Worm (Caenorhabditis elegans) whole organism, L4 larva: ENCODE data around the gene Y94H6A.10.

Experiments used
- F37D6.2 ChIP-seq: sonication (generic microtip); optimal IDR thresholded peaks from 2 replicates; lab custom pipeline; 2016; ENCODE audit warnings: mild to moderate bottlenecking, missing genetic modification characterization, missing compliant biosample characterization
- F49E8.2 ChIP-seq: sonication (generic microtip); optimal IDR thresholded peaks from 2 replicates; lab custom pipeline; 2016; ENCODE audit warnings: missing compliant biosample characterization, mild to moderate bottlenecking, missing genetic modification characterization, borderline replicate concordance
- R02D3.7 ChIP-seq: fragments of 150-350 bp; sonication (generic microtip); optimal IDR thresholded peaks from 3 replicates; lab custom pipeline; 2014; ENCODE audit warnings: missing biosample characterization, missing genetic modification characterization
- Y105C5A.15 ChIP-seq: fragments of 200-800 bp; sonication (Bioruptor generic); IDR thresholded peaks from 2 replicates; pipeline ENCODE4 v1.3.6; 2022; ENCODE audit warnings: missing genetic modification characterization, missing compliant biosample characterization
- Y5F2A.4 ChIP-seq: fragments of 200-800 bp; sonication (Bioruptor generic); optimal IDR thresholded peaks from 2 replicates; lab custom pipeline; 2018; ENCODE audit warnings: mild to moderate bottlenecking, missing genetic modification characterization, missing compliant biosample characterization
- Y75B8A.6 ChIP-seq: fragments of 200-800 bp; sonication (Bioruptor generic); IDR thresholded peaks from 2 replicates; pipeline ENCODE4 v1.3.6; 2022; ENCODE audit warnings: missing genetic modification reagents, missing genetic modification characterization, missing compliant biosample characterization
- ZK337.2 ChIP-seq: fragments of 200-800 bp; sonication (Bioruptor generic); IDR thresholded peaks from 2 replicates; pipeline ENCODE4 v1.3.6; 2022; ENCODE audit warnings: missing genetic modification reagents, missing genetic modification characterization, missing compliant biosample characterization
- aha-1 ChIP-seq: fragments of 150-350 bp; peaks from one replicate; lab custom pipeline; 2014; ENCODE audit warnings: missing biosample characterization, missing genetic modification characterization
- attf-4 ChIP-seq: sonication (generic microtip); optimal IDR thresholded peaks from 3 replicates; lab custom pipeline; 2017; ENCODE audit warnings: missing biosample characterization, missing genetic modification characterization
- ceh-28 ChIP-seq: fragments of 150-350 bp; optimal IDR thresholded peaks from 2 replicates; lab custom pipeline; 2014; ENCODE audit warnings: missing biosample characterization, missing genetic modification reagents, missing genetic modification characterization
- ceh-62 ChIP-seq: sonication (generic microtip); optimal IDR thresholded peaks from 2 replicates; lab custom pipeline; 2017; ENCODE audit warnings: missing biosample characterization, missing genetic modification characterization
- ces-1 ChIP-seq: fragments of 150-350 bp; sonication (generic microtip); optimal IDR thresholded peaks from 4 replicates; lab custom pipeline; 2014; ENCODE audit warnings: missing biosample characterization, missing genetic modification reagents, missing genetic modification characterization
- cey-2 ChIP-seq: sonication (generic microtip); optimal IDR thresholded peaks from 3 replicates; lab custom pipeline; 2017; ENCODE audit warnings: missing genetic modification characterization, mild to moderate bottlenecking, missing compliant biosample characterization, antibody characterized with exemption, borderline replicate concordance; ENCODE audit not compliant: insufficient read depth
- ctbp-1 ChIP-seq: fragments of 200-800 bp; sonication (Bioruptor generic); IDR thresholded peaks from 2 replicates; pipeline ENCODE4 v1.3.6; 2022; ENCODE audit warnings: missing genetic modification reagents, missing genetic modification characterization, missing compliant biosample characterization
- daf-12 ChIP-seq: fragments of 150-350 bp; optimal IDR thresholded peaks from 2 replicates; lab custom pipeline; 2014; ENCODE audit warnings: missing biosample characterization, missing genetic modification reagents, missing genetic modification characterization
- daf-8 ChIP-seq: fragments of 200-800 bp; sonication (Bioruptor generic); IDR thresholded peaks from 2 replicates; pipeline ENCODE4 v1.3.6; 2022; ENCODE audit warnings: missing genetic modification characterization, missing compliant biosample characterization
- dmd-6 ChIP-seq: fragments of 200-800 bp; sonication (Bioruptor generic); IDR thresholded peaks from 2 replicates; pipeline ENCODE4 v1.3.6; 2022; ENCODE audit warnings: missing genetic modification reagents, missing genetic modification characterization, missing compliant biosample characterization
- dmd-9 ChIP-seq: fragments of 200-800 bp; sonication (Bioruptor generic); IDR thresholded peaks from 2 replicates; pipeline ENCODE4 v1.3.6; 2022; ENCODE audit warnings: missing genetic modification reagents, missing genetic modification characterization, missing compliant biosample characterization
- dpl-1 ChIP-seq: fragments of 150-350 bp; optimal IDR thresholded peaks from 2 replicates; lab custom pipeline; 2014; ENCODE audit warnings: missing biosample characterization, missing genetic modification reagents, missing genetic modification characterization
- egl-27 ChIP-seq: sonication (generic microtip); optimal IDR thresholded peaks from 3 replicates; lab custom pipeline; 2017; ENCODE audit warnings: missing biosample characterization, missing genetic modification reagents, missing genetic modification characterization
- egl-43 ChIP-seq: fragments of 200-800 bp; sonication (Bioruptor generic); IDR thresholded peaks from 2 replicates; pipeline ENCODE4 v1.3.6; 2022; ENCODE audit warnings: missing genetic modification reagents, missing genetic modification characterization, missing compliant biosample characterization
- jun-1 ChIP-seq: fragments of 150-350 bp; optimal IDR thresholded peaks from 2 replicates; lab custom pipeline; 2014; ENCODE audit warnings: missing biosample characterization, missing genetic modification reagents, missing genetic modification characterization
- lin-13 ChIP-seq: fragments of 150-350 bp; optimal IDR thresholded peaks from 2 replicates; lab custom pipeline; 2014; ENCODE audit warnings: missing biosample characterization, missing genetic modification reagents, missing genetic modification characterization
- lin-29 ChIP-seq: fragments of 200-800 bp; sonication (Bioruptor generic); IDR thresholded peaks from 2 replicates; pipeline ENCODE4 v1.3.6; 2022; ENCODE audit warnings: missing genetic modification reagents, missing genetic modification characterization, missing compliant biosample characterization
- lin-38 ChIP-seq: fragments of 200-800 bp; sonication (Bioruptor generic); IDR thresholded peaks from 2 replicates; pipeline ENCODE4 v1.3.6; 2022; ENCODE audit warnings: missing genetic modification reagents, missing genetic modification characterization, missing compliant biosample characterization
- lir-3 ChIP-seq: sonication (generic microtip); optimal IDR thresholded peaks from 2 replicates; lab custom pipeline; 2016; ENCODE audit warnings: mild to moderate bottlenecking, missing genetic modification characterization, missing compliant biosample characterization
- lsy-2 ChIP-seq, 2 experiments: fragments of 150-350 bp in 1 of 2; sonication (generic microtip) in 1 of 2; optimal IDR thresholded peaks; 2 replicates each; lab custom pipeline; 2014 to 2017; ENCODE audit warnings: missing biosample characterization in 2 of 2, missing genetic modification characterization in 2 of 2
- madf-9 ChIP-seq: fragments of 200-800 bp; sonication (Bioruptor generic); conservative IDR thresholded peaks from 2 replicates; pipeline ENCODE4 v1.3.6; 2022; ENCODE audit warnings: missing genetic modification reagents, missing genetic modification characterization, missing compliant biosample characterization
- mdt-29 ChIP-seq: fragments of 200-800 bp; sonication (Bioruptor generic); IDR thresholded peaks from 2 replicates; pipeline ENCODE4 v1.3.6; 2022; ENCODE audit warnings: missing genetic modification reagents, missing genetic modification characterization, missing compliant biosample characterization
- mes-2 ChIP-seq: sonication (generic microtip); optimal IDR thresholded peaks from 2 replicates; lab custom pipeline; 2016; ENCODE audit warnings: missing genotype, mild to moderate bottlenecking, missing genetic modification characterization, missing compliant biosample characterization; ENCODE audit not compliant: poor library complexity, severe bottlenecking
- mxl-3 ChIP-seq: fragments of 200-800 bp; sonication (Bioruptor generic); optimal IDR thresholded peaks from 2 replicates; lab custom pipeline; 2018; ENCODE audit warnings: mild to moderate bottlenecking, missing genetic modification characterization, missing compliant biosample characterization
- nhr-102 ChIP-seq: sonication (generic microtip); optimal IDR thresholded peaks from 2 replicates; lab custom pipeline; 2016; ENCODE audit warnings: mild to moderate bottlenecking, missing genetic modification characterization, moderate library complexity, missing compliant biosample characterization
- nhr-11 ChIP-seq: fragments of 150-350 bp; optimal IDR thresholded peaks from 2 replicates; lab custom pipeline; 2014; ENCODE audit warnings: missing biosample characterization, missing genetic modification characterization
- nhr-111 ChIP-seq: fragments of 200-800 bp; sonication (Bioruptor generic); optimal IDR thresholded peaks from 2 replicates; lab custom pipeline; 2018; ENCODE audit warnings: mild to moderate bottlenecking, missing genetic modification characterization, missing compliant biosample characterization
- nhr-237 ChIP-seq: sonication (generic microtip); optimal IDR thresholded peaks from 2 replicates; lab custom pipeline; 2017; ENCODE audit warnings: missing biosample characterization, missing genetic modification characterization
- nhr-25 ChIP-seq: sonication (generic microtip); optimal IDR thresholded peaks from 2 replicates; lab custom pipeline; 2017; ENCODE audit warnings: missing genetic modification characterization, mild to moderate bottlenecking, missing compliant biosample characterization, antibody characterized with exemption, moderate library complexity, borderline replicate concordance; ENCODE audit not compliant: insufficient read depth
- nhr-41 ChIP-seq: fragments of 200-800 bp; sonication (Bioruptor generic); IDR thresholded peaks from 2 replicates; pipeline ENCODE4 v1.3.6; 2022; ENCODE audit warnings: missing genetic modification reagents, missing genetic modification characterization, missing compliant biosample characterization
- nhr-42 ChIP-seq: fragments of 200-800 bp; sonication (Bioruptor generic); IDR thresholded peaks from 2 replicates; pipeline ENCODE4 v1.3.6; 2022; ENCODE audit warnings: missing genetic modification characterization, missing compliant biosample characterization
- nhr-48 ChIP-seq: sonication (generic microtip); optimal IDR thresholded peaks from 2 replicates; lab custom pipeline; 2016; ENCODE audit warnings: mild to moderate bottlenecking, missing genetic modification characterization, missing compliant biosample characterization
- saeg-2 ChIP-seq: fragments of 200-800 bp; sonication (Bioruptor generic); IDR thresholded peaks from 2 replicates; pipeline ENCODE4 v1.3.6; 2022; ENCODE audit warnings: missing genetic modification reagents, missing genetic modification characterization, missing compliant biosample characterization
- sdz-12 ChIP-seq: fragments of 200-800 bp; sonication (Bioruptor generic); optimal IDR thresholded peaks from 2 replicates; lab custom pipeline; 2018; ENCODE audit warnings: mild to moderate bottlenecking, missing genetic modification characterization, missing compliant biosample characterization
- skn-1 ChIP-seq: fragments of 150-350 bp; optimal IDR thresholded peaks from 2 replicates; lab custom pipeline; 2014; ENCODE audit warnings: missing biosample characterization, missing genetic modification characterization
- snpc-1.2 ChIP-seq: fragments of 200-800 bp; sonication (Bioruptor generic); IDR thresholded peaks from 2 replicates; pipeline ENCODE4 v1.3.6; 2022; ENCODE audit warnings: missing genetic modification reagents, missing genetic modification characterization, missing compliant biosample characterization
- snpc-4 ChIP-seq: fragments of 150-350 bp; optimal IDR thresholded peaks from 2 replicates; lab custom pipeline; 2014; ENCODE audit warnings: missing biosample characterization, missing genetic modification characterization
- spr-1 ChIP-seq: sonication (generic microtip); optimal IDR thresholded peaks from 2 replicates; lab custom pipeline; 2016; ENCODE audit warnings: mild to moderate bottlenecking, missing genetic modification characterization, missing compliant biosample characterization
- tra-1 ChIP-seq: fragments of 200-800 bp; sonication (Bioruptor generic); IDR thresholded peaks from 2 replicates; pipeline ENCODE4 v1.3.6; 2022; ENCODE audit warnings: missing genetic modification reagents, missing genetic modification characterization, missing compliant biosample characterization
- unc-39 ChIP-seq: sonication (generic microtip); optimal IDR thresholded peaks from 2 replicates; lab custom pipeline; 2017; ENCODE audit warnings: missing biosample characterization, missing genetic modification characterization
- zag-1 ChIP-seq: fragments of 150-350 bp; optimal IDR thresholded peaks from 2 replicates; lab custom pipeline; 2014; ENCODE audit warnings: missing biosample characterization, missing genetic modification characterization
- zfp-3 ChIP-seq: fragments of 200-800 bp; sonication (Bioruptor generic); conservative IDR thresholded peaks from 2 replicates; pipeline ENCODE4 v1.3.6; 2022; ENCODE audit warnings: missing genetic modification reagents, missing genetic modification characterization, missing compliant biosample characterization
- zip-11 ChIP-seq: fragments of 200-800 bp; sonication (Bioruptor generic); IDR thresholded peaks from 2 replicates; pipeline ENCODE4 v1.3.6; 2022; ENCODE audit warnings: missing genetic modification characterization, missing compliant biosample characterization
- ztf-11 ChIP-seq: fragments of 150-350 bp; optimal IDR thresholded peaks from 2 replicates; lab custom pipeline; 2014; ENCODE audit warnings: missing biosample characterization, missing genetic modification characterization

The Y94H6A.10 gene

DNA sequence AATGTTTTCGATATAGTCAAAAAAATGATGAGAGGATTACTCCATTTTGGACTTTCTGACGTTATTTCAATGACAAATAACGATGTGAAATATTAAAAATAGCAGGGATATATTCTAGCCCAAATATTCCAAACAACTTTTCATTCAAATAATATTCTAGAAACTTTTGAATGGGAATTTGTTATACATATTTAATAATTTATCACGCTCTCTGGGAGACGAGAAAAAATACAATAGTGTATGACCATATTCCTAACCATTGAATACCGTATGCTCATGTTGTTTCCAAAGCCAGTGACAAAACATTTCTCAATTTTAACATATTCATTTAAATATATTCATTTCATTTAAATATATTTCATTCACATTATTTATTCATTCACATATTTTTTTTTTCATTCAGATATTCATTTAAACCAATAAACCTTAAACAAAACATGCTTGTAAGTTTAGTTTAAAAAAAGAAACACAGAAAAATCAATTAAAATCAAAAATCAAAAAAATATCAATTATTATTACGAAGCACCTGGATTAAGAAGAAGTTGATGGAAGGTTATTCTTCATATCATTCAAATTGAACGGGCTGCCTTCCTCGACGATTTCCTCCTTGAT lies 770 bp downstream of the Y94H6A.10 start:
- TF ChIP-seq sdz-12 (no peak), jun-1 (tag; lab: Kevin White, UChicago) (no peak), egl-43 (no peak), egl-27 (tag; lab: Kevin White, UChicago) (no peak), daf-12 (tag; lab: Kevin White, UChicago) (no peak), snpc-1.2 (GFP tag; lab: Robert Waterston, UW) (peak; percentile 67; the same call in 1 of the 2 replicates), nhr-41 (GFP tag; lab: Robert Waterston, UW) (0 out of 2 replicates have a peak, but pooled peaks have one; percentile 46), dpl-1 (GFP tag; lab: Kevin White, UChicago) (no peak), spr-1 (tag; lab: Kevin White, UChicago) (no peak), unc-39 (tag; lab: Kevin White, UChicago) (no peak), tra-1 (GFP tag; lab: Robert Waterston, UW) (0 out of 2 replicates have a peak, but pooled peaks have one; percentile 57), nhr-111 (GFP tag; lab: Kevin White, UChicago) (peak; percentile 5), saeg-2 (GFP tag; lab: Robert Waterston, UW) (0 out of 2 replicates have a peak, but pooled peaks have one; percentile 16), mxl-3 (no peak), ceh-62 (tag; lab: Kevin White, UChicago) (no peak), mes-2 (tag; lab: Kevin White, UChicago) (no peak), zfp-3 (GFP tag; lab: Robert Waterston, UW) (peak; percentile 99), ZK337.2 (GFP tag; lab: Robert Waterston, UW) (no peak), nhr-48 (tag; lab: Kevin White, UChicago) (no peak), F37D6.2 (tag; lab: Kevin White, UChicago) (no peak), snpc-4 (tag; lab: Kevin White, UChicago) (no peak), lin-38 (peak; percentile 67), Y75B8A.6 (peak; percentile 84), R02D3.7 (tag; lab: Kevin White, UChicago) (no peak), lin-13 (GFP tag; lab: Kevin White, UChicago) (no peak), dmd-6 (GFP tag; lab: Robert Waterston, UW) (no peak), attf-4 (tag; lab: Kevin White, UChicago) (no peak), lsy-2 (tag; optimal IDR thresholded peaks at IDR 0.05; lab: Kevin White, UChicago) (peak in 1 of 2 experiments; percentile 74), Y5F2A.4 (no peak), F49E8.2 (tag; lab: Kevin White, UChicago) (no peak), ces-1 (no peak), aha-1 (peak; percentile 23), nhr-42 (GFP tag; lab: Robert Waterston, UW) (peak; percentile 76), mdt-29 (GFP tag; lab: Robert Waterston, UW) (no peak; the same call in 1 of the 2 replicates), madf-9 (peak; percentile 72), nhr-102 (tag; lab: Kevin White, UChicago) (peak; percentile 66), lir-3 (tag; lab: Kevin White, UChicago) (no peak), ztf-11 (tag; lab: Kevin White, UChicago) (no peak), nhr-25 (tag; lab: Kevin White, UChicago) (no peak), skn-1 (tag; lab: Kevin White, UChicago) (no peak), nhr-237 (no peak), cey-2 (tag; lab: Kevin White, UChicago) (no peak), dmd-9 (0 out of 2 replicates have a peak, but pooled peaks have one; percentile 23), Y105C5A.15 (peak; percentile 84), ctbp-1 (no peak), nhr-11 (tag; lab: Kevin White, UChicago) (no peak), ceh-28 (no peak), zip-11 (GFP tag; lab: Robert Waterston, UW) (no peak), zag-1 (no peak), daf-8 (GFP tag; lab: Robert Waterston, UW) (no peak), lin-29 (no peak)
